5 fruit fly cellular contexts compared by ENCODE assay signal in the genomic region with DNA sequence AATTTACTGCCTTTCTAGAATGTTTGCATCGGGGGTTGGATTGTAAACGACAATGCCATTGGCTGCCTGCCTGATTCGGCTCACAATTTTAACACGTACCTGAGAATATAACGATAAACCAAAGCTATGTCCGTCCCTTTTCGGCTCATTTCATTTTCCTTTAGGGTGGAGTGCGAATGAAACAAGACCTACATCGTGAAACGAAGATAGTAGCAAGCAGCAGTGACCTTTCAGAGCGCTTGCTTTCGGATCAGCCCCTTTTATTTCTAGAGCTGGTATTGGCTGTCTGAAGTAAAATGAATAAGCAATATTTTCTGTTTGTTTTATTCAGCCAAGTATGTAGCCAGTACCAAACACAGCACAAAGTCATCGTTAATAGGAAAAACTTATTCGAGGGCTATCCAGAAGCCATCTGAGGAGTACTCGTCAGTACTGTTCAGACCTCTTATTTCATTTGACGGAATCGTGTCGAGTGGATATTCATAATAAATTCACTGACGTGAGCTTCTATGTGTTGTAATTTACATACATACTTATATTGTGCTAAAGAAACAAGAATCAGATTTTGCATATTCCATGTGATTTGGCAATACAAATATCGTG.
TF ChIP-seq lines count a peak whose summit lies in the region.

A gene (plus strand): TSS at position 429 of the 603 bp plus-strand sequence.

- TF ChIP-seq CTCF in whole organism, embryonic (GFP tag; optimal IDR thresholded peaks at IDR 0.05; lab: Kevin White, UChicago), result no peak

TF ChIP-seq in whole organism, 6 proteins besides CTCF, POLR2A, EP300 and RAD21:
- TF ChIP-seq usp (GFP tag; optimal IDR thresholded peaks at IDR 0.05; lab: Kevin White, UChicago) (no peak), EcR (GFP tag; optimal IDR thresholded peaks at IDR 0.05; lab: Kevin White, UChicago) (peak in 1 of 2 experiments; percentile 44), Dll (optimal IDR thresholded peaks at IDR 0.05; lab: Kevin White, UChicago) (no peak), psq (optimal IDR thresholded peaks at IDR 0.05; lab: Kevin White, UChicago) (no peak), pan (optimal IDR thresholded peaks at IDR 0.05; lab: Kevin White, UChicago) (no peak), CG8478 (optimal IDR thresholded peaks at IDR 0.05; lab: Kevin White, UChicago) (peak; percentile 64)

TF ChIP-seq in whole organism, embryonic, 481 proteins besides CTCF, POLR2A, EP300 and RAD21 (continues in another document):
- no peak for TF ChIP-seq CG11247 (GFP tag; IDR thresholded peaks at IDR 0.05; lab: Robert Waterston, UW)
- no peak for TF ChIP-seq CG31365 (tag; optimal IDR thresholded peaks at IDR 0.05; lab: Kevin White, UChicago)
- peak; percentile 97 for TF ChIP-seq CG2199 (GFP tag; IDR thresholded peaks at IDR 0.05; lab: Robert Waterston, UW)
- no peak for TF ChIP-seq CG10565 (GFP tag; optimal IDR thresholded peaks at IDR 0.05; lab: Kevin White, UChicago)
- TF ChIP-seq crol (GFP tag; IDR thresholded peaks at IDR 0.05; lab: Robert Waterston, UW), result no peak
- TF ChIP-seq grau (tag; optimal IDR thresholded peaks at IDR 0.05; lab: Kevin White, UChicago), result no peak
- TF ChIP-seq Nf-YA (GFP tag; IDR thresholded peaks at IDR 0.05; lab: Robert Waterston, UW), result peak; percentile 99
- no peak for TF ChIP-seq CG5953 (GFP tag; IDR thresholded peaks at IDR 0.05; lab: Robert Waterston, UW)
- no peak for TF ChIP-seq her (GFP tag; optimal IDR thresholded peaks at IDR 0.05; lab: Kevin White, UChicago)
- no peak for TF ChIP-seq gro (GFP tag; optimal IDR thresholded peaks at IDR 0.05; lab: Kevin White, UChicago)
- TF ChIP-seq Sox100B (GFP tag; optimal IDR thresholded peaks at IDR 0.05; lab: Kevin White, UChicago), result no peak
- TF ChIP-seq Six4 (GFP tag; optimal IDR thresholded peaks at IDR 0.05; lab: Kevin White, UChicago), result no peak
- no peak for TF ChIP-seq bab2 (GFP tag; optimal IDR thresholded peaks at IDR 0.05; lab: Kevin White, UChicago)
- TF ChIP-seq ham (GFP tag; IDR thresholded peaks at IDR 0.05; lab: Robert Waterston, UW), result no peak
- peak; percentile 100 for TF ChIP-seq Nf-YC (tag; optimal IDR thresholded peaks at IDR 0.05; lab: Kevin White, UChicago)
- no peak for TF ChIP-seq CG7786 (GFP tag; optimal IDR thresholded peaks at IDR 0.05; lab: Kevin White, UChicago)
- no peak for TF ChIP-seq BtbVII (GFP tag; optimal IDR thresholded peaks at IDR 0.05; lab: Kevin White, UChicago)
- no peak for TF ChIP-seq nerfin-1 (tag; optimal IDR thresholded peaks at IDR 0.05; lab: Kevin White, UChicago)
- TF ChIP-seq sna (GFP tag; IDR thresholded peaks at IDR 0.05; lab: Robert Waterston, UW; ENCODE audit: partially characterized antibody), result no peak; the same call in 1 of the 2 replicates
- peak in 1 of 2 experiments; percentile 84 for TF ChIP-seq eve (GFP tag; optimal IDR thresholded peaks at IDR 0.05; lab: Kevin White, UChicago)

TF ChIP-seq in whole organism, prepupa, 60 proteins besides CTCF, POLR2A, EP300 and RAD21:
- peak; percentile 85 for TF ChIP-seq fkh (GFP tag; optimal IDR thresholded peaks at IDR 0.05; lab: Kevin White, UChicago)
- TF ChIP-seq CG10631 (GFP tag; optimal IDR thresholded peaks at IDR 0.05; lab: Kevin White, UChicago), result no peak
- TF ChIP-seq svp (GFP tag; lab: Kevin White, UChicago), result peak; percentile 44
TF ChIP-seq in whole organism, prepupa: peak in this region for 2.

TF ChIP-seq in whole organism, pupa, 21 proteins besides CTCF, POLR2A, EP300 and RAD21:
- TF ChIP-seq CG14655 (GFP tag; optimal IDR thresholded peaks at IDR 0.05; lab: Kevin White, UChicago), result no peak
- TF ChIP-seq D1 (tag; optimal IDR thresholded peaks at IDR 0.05; lab: Kevin White, UChicago), result peak; percentile 54

TF ChIP-seq in whole organism, wandering third instar larva, 38 proteins besides CTCF, POLR2A, EP300 and RAD21:
- TF ChIP-seq GATAd (GFP tag; optimal IDR thresholded peaks at IDR 0.05; lab: Kevin White, UChicago) (no peak), Vsx2 (GFP tag; optimal IDR thresholded peaks at IDR 0.05; lab: Kevin White, UChicago; ENCODE audit: partially characterized antibody) (peak; percentile 4), CrebA (GFP tag; optimal IDR thresholded peaks at IDR 0.05; lab: Kevin White, UChicago; ENCODE audit: borderline replicate concordance) (no peak), CG32264 (GFP tag; optimal IDR thresholded peaks at IDR 0.05; lab: Kevin White, UChicago) (no peak), Abd-B (GFP tag; optimal IDR thresholded peaks at IDR 0.05; lab: Kevin White, UChicago) (no peak)
TF ChIP-seq in whole organism, wandering third instar larva: peak in this region for 1.
